Worm (Caenorhabditis elegans): ENCODE results near the gene Y9C2UA.1.
A peak's percentile ranks its signal among the peaks of the same experiment; 100 is the strongest.

The Y9C2UA.1 gene

ce11 chrII:9099017-9099416, 40.4 kb upstream of the Y9C2UA.1 start, which contains the start of gene T24H10.1 (continued):
- TF ChIP-seq Y53G8AR.9 (GFP tag; conservative IDR thresholded peaks at IDR 0.05) (0 out of 2 replicates have a peak, but pooled peaks have one; percentile 52), dpl-1 (GFP tag; optimal IDR thresholded peaks at IDR 0.05) (peak; percentile 48), cebp-2 (GFP tag; IDR thresholded peaks at IDR 0.05) (no peak), lag-1 (GFP tag; IDR thresholded peaks at IDR 0.05) (no peak), hlh-12 (tag; optimal IDR thresholded peaks at IDR 0.05) (no peak), nfyb-1 (GFP tag; IDR thresholded peaks at IDR 0.05) (peak; percentile 64; the same call in 1 of the 2 replicates), ztf-26 (tag; optimal IDR thresholded peaks at IDR 0.05) (no peak), somi-1 (GFP tag; optimal IDR thresholded peaks at IDR 0.05) (no peak), nhr-80 (tag; optimal IDR thresholded peaks at IDR 0.05) (peak; percentile 26), D2030.7 (GFP tag; IDR thresholded peaks at IDR 0.05) (peak; percentile 61), ceh-27 (GFP tag; optimal IDR thresholded peaks at IDR 0.05) (peak; percentile 17), pbrm-1 (GFP tag; IDR thresholded peaks at IDR 0.05) (peak; percentile 73), ztf-3 (GFP tag; optimal IDR thresholded peaks at IDR 0.05) (no peak), ztf-28 (GFP tag; IDR thresholded peaks at IDR 0.05) (no peak), F57C9.4 (tag; optimal IDR thresholded peaks at IDR 0.05) (no peak), snpc-4 (GFP tag; optimal IDR thresholded peaks at IDR 0.05) (no peak), snpc-4 (tag; optimal IDR thresholded peaks at IDR 0.05) (peak in 2 of 4 experiments; percentile 51 to 53), cebp-1 (GFP tag; IDR thresholded peaks at IDR 0.05) (no peak), cebp-1 (tag; optimal IDR thresholded peaks at IDR 0.05) (peak; percentile 69), nhr-90 (tag; optimal IDR thresholded peaks at IDR 0.05) (no peak), nhr-179 (tag; optimal IDR thresholded peaks at IDR 0.05) (no peak), tlf-1 (GFP tag; optimal IDR thresholded peaks at IDR 0.05) (peak; percentile 19), zfh-2 (GFP tag; conservative IDR thresholded peaks at IDR 0.05) (no peak), tbp1 (GFP tag; optimal IDR thresholded peaks at IDR 0.05) (peak; percentile 31), C06A6.2 (GFP tag; conservative IDR thresholded peaks at IDR 0.05) (no peak), chd-7 (tag; optimal IDR thresholded peaks at IDR 0.05) (no peak), attf-5 (GFP tag; optimal IDR thresholded peaks at IDR 0.05) (peak; percentile 28), attf-6 (GFP tag; IDR thresholded peaks at IDR 0.05) (no peak), snpc-1.1 (tag; optimal IDR thresholded peaks at IDR 0.05; ENCODE audit: insufficient read depth) (no peak), ztf-6 (GFP tag; IDR thresholded peaks at IDR 0.05) (no peak), him-1 (tag; optimal IDR thresholded peaks at IDR 0.05) (peak; percentile 34), attf-3 (GFP tag; conservative IDR thresholded peaks at IDR 0.05) (peak; percentile 66; the same call in 1 of the 2 replicates), ZK185.1 (tag; optimal IDR thresholded peaks at IDR 0.05; ENCODE audit: poor library complexity, severe bottlenecking) (peak; percentile 68), let-526 (GFP tag; IDR thresholded peaks at IDR 0.05) (no peak), egl-44 (GFP tag; IDR thresholded peaks at IDR 0.05) (no peak), bed-2 (GFP tag; IDR thresholded peaks at IDR 0.05) (no peak), snpc-3.4 (tag; optimal IDR thresholded peaks at IDR 0.05) (peak; percentile 10), C17E4.6 (GFP tag; IDR thresholded peaks at IDR 0.05) (no peak), mxl-1 (tag; optimal IDR thresholded peaks at IDR 0.05) (no peak), ets-4 (GFP tag; optimal IDR thresholded peaks at IDR 0.05) (no peak), hrde-1 (tag; optimal IDR thresholded peaks at IDR 0.05; ENCODE audit: borderline replicate concordance) (no peak), lin-54 (GFP tag; optimal IDR thresholded peaks at IDR 0.05) (peak; percentile 71), ztf-25 (GFP tag; IDR thresholded peaks at IDR 0.05) (no peak), lin-40 (tag; optimal IDR thresholded peaks at IDR 0.05) (peak; percentile 78), ekl-4 (GFP tag; IDR thresholded peaks at IDR 0.05) (peak; percentile 80), zim-3 (tag; optimal IDR thresholded peaks at IDR 0.05) (no peak), mes-4 (tag; optimal IDR thresholded peaks at IDR 0.05) (no peak), lin-35 (GFP tag; optimal IDR thresholded peaks at IDR 0.05) (peak in 1 of 3 experiments; percentile 67), atf-7 (tag; optimal IDR thresholded peaks at IDR 0.05) (no peak), B0336.3 (GFP tag; IDR thresholded peaks at IDR 0.05) (peak; percentile 77)
